Worm (Caenorhabditis elegans) whole organism, late embryonic: ENCODE data around the gene srv-30.

Experiments used
- C08G9.2 ChIP-seq: sonication (generic microtip); optimal IDR thresholded peaks from 2 replicates; lab custom pipeline; 2016; ENCODE audit warnings: mild to moderate bottlenecking, missing genetic modification characterization, moderate library complexity, missing compliant biosample characterization
- F13H6.1 ChIP-seq: sonication (generic microtip); optimal IDR thresholded peaks from 2 replicates; lab custom pipeline; 2016; ENCODE audit warnings: missing genetic modification characterization, missing compliant biosample characterization
- ceh-48 ChIP-seq: sonication (generic microtip); optimal IDR thresholded peaks from 2 replicates; lab custom pipeline; 2016; ENCODE audit warnings: missing genetic modification characterization, inconsistent platforms, missing compliant biosample characterization
- eyg-1 ChIP-seq: sonication (generic microtip); optimal IDR thresholded peaks from 2 replicates; lab custom pipeline; 2016; ENCODE audit warnings: missing genotype, missing genetic modification characterization, missing compliant biosample characterization
- fax-1 ChIP-seq: sonication (generic microtip); optimal IDR thresholded peaks from 2 replicates; lab custom pipeline; 2016; ENCODE audit warnings: missing genotype, missing genetic modification characterization, missing compliant biosample characterization
- hlh-15 ChIP-seq: sonication (generic microtip); optimal IDR thresholded peaks from 2 replicates; lab custom pipeline; 2016; ENCODE audit warnings: missing genetic modification characterization, missing compliant biosample characterization
- lin-11 ChIP-seq: fragments of 200-800 bp; sonication (Bioruptor generic); optimal IDR thresholded peaks from 2 replicates; lab custom pipeline; 2018; ENCODE audit warnings: mild to moderate bottlenecking, missing genetic modification characterization, missing compliant biosample characterization
- mec-3 ChIP-seq: sonication (generic microtip); optimal IDR thresholded peaks from 2 replicates; lab custom pipeline; 2016; ENCODE audit warnings: borderline replicate concordance, missing genetic modification characterization, missing compliant biosample characterization
- nhr-232 ChIP-seq: sonication (generic microtip); optimal IDR thresholded peaks from 2 replicates; lab custom pipeline; 2016; ENCODE audit warnings: missing genetic modification characterization, missing compliant biosample characterization
- pax-1 ChIP-seq: fragments of 150-350 bp; optimal IDR thresholded peaks from 2 replicates; lab custom pipeline; 2014; ENCODE audit warnings: missing biosample characterization, missing genetic modification characterization
- pros-1 ChIP-seq: fragments of 150-350 bp; optimal IDR thresholded peaks from 2 replicates; lab custom pipeline; 2014; ENCODE audit warnings: missing biosample characterization, missing genetic modification reagents, missing genetic modification characterization
- sdc-2 ChIP-seq: sonication (generic microtip); optimal IDR thresholded peaks from 2 replicates; lab custom pipeline; 2016; ENCODE audit warnings: missing genotype, missing genetic modification characterization, missing compliant biosample characterization
- ttx-3 ChIP-seq: sonication (generic microtip); optimal IDR thresholded peaks from 2 replicates; lab custom pipeline; 2016; ENCODE audit warnings: missing genetic modification reagents, missing genetic modification characterization, missing compliant biosample characterization
- unc-86 ChIP-seq: sonication (generic microtip); optimal IDR thresholded peaks from 2 replicates; lab custom pipeline; 2016; ENCODE audit warnings: missing genetic modification characterization, missing compliant biosample characterization

ce11 chrIV:6301764-6302163 is 32.5 kb upstream of the srv-30 start, which contains the start of gene srv-26:
- TF ChIP-seq nhr-232 (no peak), mec-3 (tag; lab: Kevin White, UChicago) (no peak), ttx-3 (tag; lab: Kevin White, UChicago) (no peak), pros-1 (tag; lab: Kevin White, UChicago) (no peak), F13H6.1 (tag; lab: Kevin White, UChicago) (no peak), unc-86 (no peak), C08G9.2 (tag; lab: Kevin White, UChicago) (no peak), hlh-15 (tag; lab: Kevin White, UChicago) (no peak), lin-11 (no peak), ceh-48 (tag; lab: Kevin White, UChicago) (no peak), pax-1 (tag; lab: Kevin White, UChicago) (no peak), fax-1 (tag; lab: Kevin White, UChicago) (no peak), eyg-1 (no peak), sdc-2 (tag; lab: Kevin White, UChicago) (no peak)
